Worm (Caenorhabditis elegans) whole organism, mixed stage, embryonic: Measurements from ENCODE around the gene noca-2.

Experiments
- M03D4.4 ChIP-seq: sonication (generic microtip); optimal IDR thresholded peaks from 2 replicates; lab custom pipeline; 2017; ENCODE audit warnings: mild to moderate bottlenecking, missing genetic modification characterization, missing compliant biosample characterization
- bed-3 ChIP-seq: fragments of 200-800 bp; sonication (Bioruptor generic); optimal IDR thresholded peaks from 3 replicates; lab custom pipeline; 2018; ENCODE audit warnings: mild to moderate bottlenecking, missing genetic modification characterization, moderate library complexity, missing compliant biosample characterization
- blmp-1 ChIP-seq: fragments of 150-350 bp; optimal IDR thresholded peaks from 2 replicates; lab custom pipeline; 2014; ENCODE audit warnings: missing biosample characterization, missing genetic modification characterization
- ceh-39 ChIP-seq: fragments of 150-350 bp; optimal IDR thresholded peaks from 2 replicates; lab custom pipeline; 2014; ENCODE audit warnings: missing biosample characterization, missing genetic modification characterization
- ceh-83 ChIP-seq: fragments of 200-800 bp; sonication (Bioruptor generic); optimal IDR thresholded peaks from 2 replicates; lab custom pipeline; 2018; ENCODE audit warnings: mild to moderate bottlenecking, missing genetic modification characterization, missing compliant biosample characterization
- ces-1 ChIP-seq: fragments of 150-350 bp; optimal IDR thresholded peaks from 2 replicates; lab custom pipeline; 2014; ENCODE audit warnings: missing biosample characterization, missing genetic modification reagents, missing genetic modification characterization
- cnd-1 ChIP-seq: fragments of 200-800 bp; sonication (Bioruptor generic); optimal IDR thresholded peaks from 2 replicates; lab custom pipeline; 2018; ENCODE audit warnings: mild to moderate bottlenecking, missing genetic modification characterization, missing compliant biosample characterization
- drap-1 ChIP-seq: fragments of 200-800 bp; sonication (Bioruptor generic); optimal IDR thresholded peaks from 3 replicates; lab custom pipeline; 2018; ENCODE audit warnings: mild to moderate bottlenecking, missing genetic modification characterization, missing compliant biosample characterization
- elt-1 ChIP-seq: sonication (generic microtip); optimal IDR thresholded peaks from 2 replicates; lab custom pipeline; 2017; ENCODE audit warnings: missing genetic modification characterization, mild to moderate bottlenecking, missing compliant biosample characterization, antibody characterized with exemption, moderate library complexity, borderline replicate concordance; ENCODE audit not compliant: insufficient read depth
- elt-3 ChIP-seq: fragments of 150-350 bp; optimal IDR thresholded peaks from 2 replicates; lab custom pipeline; 2014; ENCODE audit warnings: missing biosample characterization, missing genetic modification characterization
- flh-1 ChIP-seq: fragments of 200-800 bp; sonication (Bioruptor generic); optimal IDR thresholded peaks from 2 replicates; lab custom pipeline; 2018; ENCODE audit warnings: mild to moderate bottlenecking, missing genetic modification characterization, moderate library complexity, missing compliant biosample characterization
- ham-2 ChIP-seq: fragments of 200-800 bp; sonication (Bioruptor generic); optimal IDR thresholded peaks from 2 replicates; lab custom pipeline; 2018; ENCODE audit warnings: mild to moderate bottlenecking, missing genetic modification characterization, missing compliant biosample characterization
- hlh-1 ChIP-seq: fragments of 150-350 bp; optimal IDR thresholded peaks from 2 replicates; lab custom pipeline; 2014; ENCODE audit warnings: missing biosample characterization, missing genetic modification reagents, missing genetic modification characterization
- lin-13 ChIP-seq: fragments of 150-350 bp; optimal IDR thresholded peaks from 2 replicates; lab custom pipeline; 2014; ENCODE audit warnings: missing biosample characterization, missing genetic modification characterization
- lin-32 ChIP-seq: fragments of 200-800 bp; sonication (Bioruptor generic); optimal IDR thresholded peaks from 2 replicates; lab custom pipeline; 2018; ENCODE audit warnings: mild to moderate bottlenecking, missing genetic modification characterization, missing compliant biosample characterization
- lsy-2 ChIP-seq: fragments of 150-350 bp; optimal IDR thresholded peaks from 2 replicates; lab custom pipeline; 2014; ENCODE audit warnings: missing biosample characterization, missing genetic modification characterization
- mab-5 ChIP-seq: fragments of 150-350 bp; optimal IDR thresholded peaks from 2 replicates; lab custom pipeline; 2014; ENCODE audit warnings: missing biosample characterization, missing genetic modification characterization
- mep-1 ChIP-seq: fragments of 150-350 bp; optimal IDR thresholded peaks from 2 replicates; lab custom pipeline; 2017; ENCODE audit warnings: missing biosample characterization, missing genetic modification reagents, missing genetic modification characterization, inconsistent platforms
- nhr-12 ChIP-seq: fragments of 150-350 bp; optimal IDR thresholded peaks from 2 replicates; lab custom pipeline; 2014; ENCODE audit warnings: missing biosample characterization, missing genetic modification characterization
- nhr-2 ChIP-seq: fragments of 150-350 bp; optimal IDR thresholded peaks from 2 replicates; lab custom pipeline; 2014; ENCODE audit warnings: missing biosample characterization, missing genetic modification characterization
- nhr-237 ChIP-seq: fragments of 150-350 bp; optimal IDR thresholded peaks from 2 replicates; lab custom pipeline; 2014; ENCODE audit warnings: missing biosample characterization, missing genetic modification characterization
- nhr-28 ChIP-seq: fragments of 150-350 bp; optimal IDR thresholded peaks from 2 replicates; lab custom pipeline; 2014; ENCODE audit warnings: missing biosample characterization, missing genetic modification characterization
- nhr-76 ChIP-seq: sonication (generic microtip); optimal IDR thresholded peaks from 2 replicates; lab custom pipeline; 2017; ENCODE audit warnings: missing biosample characterization, missing genetic modification characterization
- pha-4 ChIP-seq: fragments of 150-350 bp; optimal IDR thresholded peaks from 2 replicates; lab custom pipeline; 2018; ENCODE audit warnings: missing biosample characterization, missing genetic modification reagents, missing genetic modification characterization
- sem-2 ChIP-seq: fragments of 200-800 bp; sonication (Bioruptor generic); optimal IDR thresholded peaks from 2 replicates; lab custom pipeline; 2018; ENCODE audit warnings: mild to moderate bottlenecking, missing genetic modification characterization, missing compliant biosample characterization
- snpc-4 ChIP-seq: fragments of 150-350 bp; optimal IDR thresholded peaks from 2 replicates; lab custom pipeline; 2014; ENCODE audit warnings: missing biosample characterization, missing genetic modification characterization
- sptf-1 ChIP-seq: sonication (generic microtip); optimal IDR thresholded peaks from 2 replicates; lab custom pipeline; 2017; ENCODE audit warnings: mild to moderate bottlenecking, missing genetic modification characterization, moderate library complexity, missing compliant biosample characterization
- unc-120 ChIP-seq: sonication (generic microtip); optimal IDR thresholded peaks from 2 replicates; lab custom pipeline; 2017; ENCODE audit warnings: missing genetic modification characterization, missing compliant biosample characterization; ENCODE audit not compliant: poor library complexity, severe bottlenecking
- unc-39 ChIP-seq: fragments of 150-350 bp; optimal IDR thresholded peaks from 2 replicates; lab custom pipeline; 2014; ENCODE audit warnings: missing biosample characterization, missing genetic modification characterization
- unc-62 ChIP-seq: fragments of 150-350 bp; optimal IDR thresholded peaks from 2 replicates; lab custom pipeline; 2014; ENCODE audit warnings: missing biosample characterization, missing genetic modification reagents, missing genetic modification characterization
- zip-8 ChIP-seq: fragments of 150-350 bp; optimal IDR thresholded peaks from 2 replicates; lab custom pipeline; 2014; ENCODE audit warnings: missing biosample characterization, missing genetic modification characterization
- ztf-11 ChIP-seq: fragments of 150-350 bp; optimal IDR thresholded peaks from 2 replicates; lab custom pipeline; 2014; ENCODE audit warnings: missing biosample characterization, missing genetic modification characterization

noca-2 gene

ce11 chrX:11650751-11651150 lies 16.2 kb upstream of the noca-2 start, which contains the start of gene cutl-11:
Gene cutl-11 (minus strand): TSS chrX:11650851.
- TF ChIP-seq lin-32 (GFP tag; lab: Kevin White, UChicago), result no peak
- TF ChIP-seq blmp-1 (tag; lab: Kevin White, UChicago), result no peak
- no peak for TF ChIP-seq M03D4.4
- no peak for TF ChIP-seq drap-1 (GFP tag; lab: Kevin White, UChicago)
- TF ChIP-seq nhr-237 (tag; lab: Kevin White, UChicago), result no peak
- TF ChIP-seq, all 35 proteins: peak for 0

- TF ChIP-seq drap-1 (GFP tag; lab: Kevin White, UChicago) (no peak), nhr-28 (tag; lab: Kevin White, UChicago) (peak; percentile 56), ztf-11 (tag; lab: Kevin White, UChicago) (no peak), lin-13 (peak; percentile 47), ceh-39 (tag; lab: Kevin White, UChicago) (peak; percentile 60), ces-1 (peak; percentile 53), unc-120 (peak; percentile 78), pha-4 (tag; lab: Kevin White, UChicago) (peak; percentile 63), nhr-237 (tag; lab: Kevin White, UChicago) (no peak), hlh-1 (tag; lab: Kevin White, UChicago) (peak; percentile 28), unc-62 (GFP tag; lab: Kevin White, UChicago) (peak; percentile 8), mep-1 (tag; lab: Kevin White, UChicago) (peak; percentile 64), sptf-1 (tag; lab: Kevin White, UChicago) (peak; percentile 24), ceh-83 (GFP tag; lab: Kevin White, UChicago) (peak; percentile 22)
These were observed 10.4 kb upstream of the noca-2 start, which contains the start of gene T04F8.2 for ce11 chrX:11656519-11657006. Gene T04F8.2 (minus strand): TSS chrX:11656569.

- TF ChIP-seq hlh-1 (tag; lab: Kevin White, UChicago) (no peak), lin-32 (GFP tag; lab: Kevin White, UChicago) (no peak), M03D4.4 (no peak), sem-2 (GFP tag; lab: Kevin White, UChicago) (no peak), lin-13 (no peak), ces-1 (no peak), nhr-237 (tag; lab: Kevin White, UChicago) (no peak), unc-39 (tag; lab: Kevin White, UChicago) (no peak), drap-1 (GFP tag; lab: Kevin White, UChicago) (no peak), bed-3 (GFP tag; lab: Kevin White, UChicago) (no peak), nhr-28 (tag; lab: Kevin White, UChicago) (no peak)
These were observed 8.6 kb upstream of the noca-2 start, which contains the start of gene T04F8.3 for ce11 chrX:11658331-11658730. Gene T04F8.3 (plus strand): TSS chrX:11658631.

- TF ChIP-seq nhr-76 (no peak), ztf-11 (tag; lab: Kevin White, UChicago) (no peak), nhr-12 (tag; lab: Kevin White, UChicago) (no peak), zip-8 (no peak), unc-62 (GFP tag; lab: Kevin White, UChicago) (no peak), ham-2 (GFP tag; lab: Kevin White, UChicago) (no peak), cnd-1 (tag; lab: Kevin White, UChicago) (no peak), sptf-1 (tag; lab: Kevin White, UChicago) (no peak), blmp-1 (tag; lab: Kevin White, UChicago) (no peak), pha-4 (tag; lab: Kevin White, UChicago) (no peak), lin-13 (no peak), nhr-28 (tag; lab: Kevin White, UChicago) (no peak), sem-2 (GFP tag; lab: Kevin White, UChicago) (no peak), ces-1 (no peak), flh-1 (GFP tag; lab: Kevin White, UChicago) (no peak), snpc-4 (tag; lab: Kevin White, UChicago) (no peak), nhr-2 (tag; lab: Kevin White, UChicago) (no peak), nhr-237 (tag; lab: Kevin White, UChicago) (no peak), elt-1 (no peak), ceh-39 (tag; lab: Kevin White, UChicago) (no peak)
These were observed 5.3 kb upstream of the noca-2 start, which contains the start of gene sfxn-1.5 for ce11 chrX:11661625-11662024. Gene sfxn-1.5 (minus strand): TSS chrX:11661660.

ce11 chrX:11662069-11662468 lies 4.9 kb upstream of the noca-2 start:
- no peak for TF ChIP-seq nhr-76
- TF ChIP-seq drap-1 (GFP tag; lab: Kevin White, UChicago), result no peak
- TF ChIP-seq nhr-28 (tag; lab: Kevin White, UChicago), result no peak
- no peak for TF ChIP-seq ceh-83 (GFP tag; lab: Kevin White, UChicago)
- TF ChIP-seq mab-5 (tag; lab: Kevin White, UChicago), result no peak
- TF ChIP-seq lsy-2 (tag; lab: Kevin White, UChicago), result no peak
- TF ChIP-seq pha-4 (tag; lab: Kevin White, UChicago), result no peak
- no peak for TF ChIP-seq lin-32 (GFP tag; lab: Kevin White, UChicago)
- TF ChIP-seq nhr-237 (tag; lab: Kevin White, UChicago), result no peak
- no peak for TF ChIP-seq ztf-11 (tag; lab: Kevin White, UChicago)
- TF ChIP-seq flh-1 (GFP tag; lab: Kevin White, UChicago), result no peak
- no peak for TF ChIP-seq cnd-1 (tag; lab: Kevin White, UChicago)
- no peak for TF ChIP-seq elt-3 (tag; lab: Kevin White, UChicago)
- no peak for TF ChIP-seq unc-62 (GFP tag; lab: Kevin White, UChicago)
- TF ChIP-seq zip-8, result no peak
- no peak for TF ChIP-seq lin-13
- no peak for TF ChIP-seq blmp-1 (tag; lab: Kevin White, UChicago)
- no peak for TF ChIP-seq unc-39 (tag; lab: Kevin White, UChicago)
- no peak for TF ChIP-seq sem-2 (GFP tag; lab: Kevin White, UChicago)
- TF ChIP-seq, all 35 proteins: peak for 0
